Fruit fly (Drosophila melanogaster): ENCODE data around the gene Ssdp.

DNA sequence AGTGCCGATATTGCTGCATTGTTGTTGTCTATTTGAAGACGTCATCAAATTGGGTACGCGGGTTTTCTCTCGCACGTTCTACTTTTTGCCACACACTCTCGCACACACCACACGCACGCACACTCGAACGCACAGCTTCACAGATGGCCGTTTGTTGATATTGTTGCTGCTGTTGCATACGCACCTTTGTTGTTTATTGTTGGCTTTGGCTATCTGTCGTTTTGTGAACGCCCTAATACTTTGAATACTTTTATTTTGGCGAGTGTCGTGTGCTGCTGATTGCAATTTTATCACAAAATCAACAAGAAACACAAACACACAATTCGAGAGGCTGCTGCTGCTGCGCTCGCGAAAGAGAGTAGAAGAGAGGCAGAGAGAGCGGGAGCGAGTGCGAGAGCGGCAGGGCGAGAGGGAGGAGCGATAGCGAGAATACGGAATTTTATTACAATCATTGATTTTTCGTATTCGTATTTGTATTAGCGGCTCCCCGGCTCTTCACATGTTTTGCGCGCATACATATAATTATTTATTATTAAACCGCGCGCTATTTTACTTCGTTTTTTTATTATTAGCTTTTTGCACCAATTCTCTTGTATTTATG lies 777 bp downstream of the Ssdp start:
- TF ChIP-seq CG32121 (GFP tag; IDR thresholded peaks at IDR 0.05) (no peak), Pif1A (GFP tag; optimal IDR thresholded peaks at IDR 0.05) (peak; percentile 31)
